Fruit fly (Drosophila melanogaster) whole organism, embryonic: ENCODE results near the gene Plzf.

Experiments used
- CG30431 ChIP-seq: fragments of 200-800 bp; sonication (Bioruptor generic); optimal IDR thresholded peaks from 2 replicates; lab custom pipeline; 2017; ENCODE audit warnings: missing biosample characterization, missing genetic modification characterization
- CG4707 ChIP-seq: fragments of 200-800 bp; sonication (Bioruptor generic); optimal IDR thresholded peaks from 2 replicates; lab custom pipeline; 2018; ENCODE audit warnings: missing biosample characterization, mild to moderate bottlenecking, missing genetic modification characterization, moderate library complexity
- CG7963 ChIP-seq: fragments of 200-800 bp; sonication (Bioruptor generic); IDR thresholded peaks from 3 replicates; pipeline ENCODE4 v1.3.6; 2022; ENCODE audit warnings: missing biosample characterization, missing genetic modification characterization; ENCODE audit not compliant: partially characterized antibody

DNA sequence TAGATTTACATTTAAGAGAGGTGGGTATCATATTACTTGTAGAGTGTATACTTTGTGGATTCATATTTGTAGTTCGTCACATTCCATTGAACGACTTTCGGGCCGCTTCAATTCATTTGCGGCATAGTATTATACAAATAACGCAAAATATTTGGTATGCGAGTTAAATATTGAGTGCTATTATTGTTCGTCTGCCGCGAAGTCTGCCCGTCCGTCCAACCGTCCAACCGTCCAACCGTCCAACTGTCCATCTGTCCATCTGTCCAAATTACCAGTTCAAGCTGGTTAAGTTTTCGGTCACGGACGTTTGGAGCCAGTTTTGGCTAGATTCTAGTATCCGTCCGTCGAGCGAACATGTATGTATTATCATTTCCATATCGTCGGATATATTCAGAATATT lies 24.6 kb downstream of the Plzf start:
- TF ChIP-seq CG4707 (GFP tag; lab: Kevin White, UChicago): no peak
- TF ChIP-seq CG30431 (GFP tag; lab: Kevin White, UChicago): no peak
- TF ChIP-seq CG7963 (GFP tag; lab: Robert Waterston, UW): no peak
